Worm (Caenorhabditis elegans): ENCODE measurements around the gene unc-60.

Gene unc-60

DNA sequence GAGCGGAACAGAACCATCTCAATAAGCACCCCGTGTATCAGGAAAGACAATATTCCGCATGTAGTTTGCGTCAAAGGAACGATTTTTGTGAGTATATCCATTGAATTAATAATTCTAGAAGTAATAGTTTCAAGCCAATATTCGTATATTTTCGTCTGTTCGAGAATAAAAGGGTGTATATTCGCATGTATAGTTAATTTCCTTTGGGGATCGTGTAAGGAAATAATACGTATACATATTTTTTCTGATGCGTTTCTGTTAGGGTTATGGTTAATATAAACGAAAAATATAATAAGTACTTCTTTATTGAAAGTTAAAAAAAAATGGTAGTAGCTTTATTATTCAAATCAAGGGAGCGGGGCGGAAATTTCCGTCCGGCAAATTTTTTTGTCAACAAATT, 53.1 kb downstream of the unc-60 start, which contains the start of gene str-236:
str-236 (minus strand) TSS at position 101 of the 400 bp plus-strand sequence.
- no peak for TF ChIP-seq nfyb-1 (GFP tag; IDR thresholded peaks at IDR 0.05)
- TF ChIP-seq rcor-1 (GFP tag; IDR thresholded peaks at IDR 0.05), result no peak
- TF ChIP-seq B0035.1 (tag; optimal IDR thresholded peaks at IDR 0.05), result no peak
- TF ChIP-seq dpff-1 (tag; optimal IDR thresholded peaks at IDR 0.05), result no peak
- no peak for TF ChIP-seq hrde-1 (tag; optimal IDR thresholded peaks at IDR 0.05; ENCODE audit: borderline replicate concordance)
- no peak for TF ChIP-seq hmg-20 (GFP tag; IDR thresholded peaks at IDR 0.05)
- TF ChIP-seq ztf-28 (GFP tag; IDR thresholded peaks at IDR 0.05), result no peak
- TF ChIP-seq dpl-1 (GFP tag; optimal IDR thresholded peaks at IDR 0.05), result no peak
- TF ChIP-seq ceh-100 (GFP tag; IDR thresholded peaks at IDR 0.05), result no peak
- TF ChIP-seq nfya-1 (tag; optimal IDR thresholded peaks at IDR 0.05; ENCODE audit: borderline replicate concordance, insufficient read depth), result no peak
- no peak for TF ChIP-seq K11D2.4 (GFP tag; IDR thresholded peaks at IDR 0.05)
- TF ChIP-seq pbrm-1 (GFP tag; IDR thresholded peaks at IDR 0.05), result no peak
- no peak for TF ChIP-seq nhr-179 (tag; optimal IDR thresholded peaks at IDR 0.05)
- TF ChIP-seq hsf-1 (GFP tag; IDR thresholded peaks at IDR 0.05), result no peak
- TF ChIP-seq sdz-38 (tag; optimal IDR thresholded peaks at IDR 0.05), result no peak
- no peak for TF ChIP-seq F57A8.1 (GFP tag; optimal IDR thresholded peaks at IDR 0.05)

Data from whole organism, young adult.